Fruit fly (Drosophila melanogaster): ENCODE data around the gene CG15012.

The CG15012 gene

DNA sequence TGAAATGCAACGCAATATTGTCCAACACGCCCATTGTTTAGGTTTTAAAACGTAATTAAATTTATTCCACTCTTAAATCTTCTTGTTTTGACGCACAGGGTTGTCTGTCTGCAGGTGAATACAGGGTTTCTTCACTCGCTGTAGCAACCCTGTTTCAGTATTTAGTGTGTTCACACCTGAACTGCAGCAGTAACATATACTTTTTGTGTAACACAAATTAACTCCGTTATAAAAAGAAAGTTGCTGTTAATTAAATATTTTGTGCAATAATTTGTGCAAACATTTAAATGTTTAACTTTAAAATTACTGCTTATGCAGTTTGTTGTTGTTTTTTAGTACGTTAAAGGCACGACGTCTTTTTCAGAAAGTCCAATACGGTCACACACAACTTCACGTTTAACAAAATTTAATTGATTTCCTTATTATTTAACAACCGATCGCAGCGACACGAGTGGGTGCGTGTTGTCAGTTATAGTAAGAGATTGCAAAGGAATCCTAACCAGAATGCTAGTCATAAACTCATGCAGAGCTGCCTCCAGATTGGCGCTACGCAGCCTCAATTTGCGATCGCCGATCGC, at the start of gene CG15012, which contains the start of gene Fdx2:
Gene CG15012 (minus strand): TSS at position 127 of the 578 bp plus-strand sequence.
Gene Fdx2 (plus strand): TSS at position 363 of the 578 bp plus-strand sequence.
- TF ChIP-seq CG8478 (optimal IDR thresholded peaks at IDR 0.05) (no peak), CTCF (optimal IDR thresholded peaks at IDR 0.05) (no peak)

dm6 chr3L:4341078-4341477, 49.0 kb upstream of the CG15012 start:
- TF ChIP-seq CTCF (optimal IDR thresholded peaks at IDR 0.05) (no peak), CG8478 (optimal IDR thresholded peaks at IDR 0.05) (no peak)

dm6 chr3L:4340227-4340626, 48.2 kb upstream of the CG15012 start:
- TF ChIP-seq CG8478 (optimal IDR thresholded peaks at IDR 0.05) (no peak), CTCF (optimal IDR thresholded peaks at IDR 0.05) (no peak)

- TF ChIP-seq CTCF (optimal IDR thresholded peaks at IDR 0.05): no peak
- no peak for TF ChIP-seq CG8478 (optimal IDR thresholded peaks at IDR 0.05)
Measured at dm6 chr3L:4339525-4339924, 47.5 kb upstream of the CG15012 start.

DNA sequence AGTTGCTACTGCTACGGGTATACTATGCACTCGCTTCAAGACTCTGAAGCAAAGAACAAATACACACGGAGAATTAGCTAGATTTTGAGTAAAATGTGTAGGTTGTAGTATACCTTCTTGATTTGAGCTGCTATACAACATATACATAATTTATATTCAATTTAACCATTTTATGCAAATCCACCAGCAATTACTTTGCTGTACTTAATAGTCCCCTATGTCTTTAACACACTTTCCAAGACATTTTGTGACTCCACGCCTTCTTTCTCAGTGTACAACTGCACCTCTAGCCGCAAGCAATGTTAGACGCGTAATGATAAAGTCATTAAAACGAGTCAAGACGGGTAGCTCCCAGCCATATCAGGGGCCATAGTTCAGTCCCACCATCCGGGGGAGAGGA, 44.5 kb upstream of the CG15012 start:
- TF ChIP-seq CTCF (optimal IDR thresholded peaks at IDR 0.05): no peak
- no peak for TF ChIP-seq CG8478 (optimal IDR thresholded peaks at IDR 0.05)

- no peak for TF ChIP-seq CG8478 (optimal IDR thresholded peaks at IDR 0.05)
- TF ChIP-seq CTCF (optimal IDR thresholded peaks at IDR 0.05): no peak
Measured at dm6 chr3L:4328048-4328447, 36.0 kb upstream of the CG15012 start.

dm6 chr3L:4322032-4322617, 30.1 kb upstream of the CG15012 start, which contains the start of gene CG15014:
Gene CG15014 (minus strand): TSS chr3L:4322259.
- TF ChIP-seq CTCF (optimal IDR thresholded peaks at IDR 0.05) (no peak), CG8478 (optimal IDR thresholded peaks at IDR 0.05) (no peak)

DNA sequence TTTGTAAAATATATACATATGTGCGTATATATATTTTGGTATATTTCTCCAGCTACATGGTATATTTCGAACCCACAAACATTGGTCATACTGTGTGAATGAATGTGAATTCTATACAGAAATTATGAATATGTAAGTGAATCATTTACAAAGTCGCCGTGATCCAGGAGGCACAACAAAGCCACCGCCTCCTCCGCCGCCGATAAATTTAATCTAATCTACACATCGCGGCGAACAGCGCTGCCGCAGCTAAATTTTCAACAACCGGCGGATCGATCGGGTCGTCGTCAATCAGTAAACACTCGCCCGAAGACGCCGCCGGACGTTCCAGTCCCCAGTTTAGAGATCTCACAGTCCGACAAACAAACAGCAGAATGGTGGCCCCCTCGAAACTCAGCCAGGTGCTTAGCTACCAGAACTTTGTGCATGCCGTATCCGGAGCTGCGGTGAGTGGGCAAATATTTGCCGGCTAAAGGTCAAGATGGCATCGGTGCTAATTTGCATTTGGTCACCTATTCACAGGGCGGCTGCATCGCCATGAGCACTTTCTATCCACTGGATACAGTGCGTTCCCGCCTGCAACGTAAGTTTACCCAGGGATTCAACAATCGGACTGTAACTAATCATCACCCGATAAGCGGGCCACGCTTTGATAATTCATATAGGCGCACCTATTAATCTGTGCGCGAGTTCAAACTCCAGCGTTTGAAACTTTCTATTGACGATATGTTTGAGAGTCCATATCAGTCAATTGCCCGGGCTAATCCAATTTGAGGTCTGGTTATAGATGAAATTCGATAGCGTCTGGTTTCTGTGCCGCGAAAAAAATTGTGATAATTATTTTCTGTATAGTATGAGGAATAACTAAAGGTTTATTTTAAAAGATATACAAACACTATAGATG, 26.9 kb upstream of the CG15012 start, which contains the start of gene PMP34:
Gene PMP34 (plus strand): TSS at position 79 of the 904 bp plus-strand sequence.
- no peak for TF ChIP-seq CTCF (optimal IDR thresholded peaks at IDR 0.05)

DNA sequence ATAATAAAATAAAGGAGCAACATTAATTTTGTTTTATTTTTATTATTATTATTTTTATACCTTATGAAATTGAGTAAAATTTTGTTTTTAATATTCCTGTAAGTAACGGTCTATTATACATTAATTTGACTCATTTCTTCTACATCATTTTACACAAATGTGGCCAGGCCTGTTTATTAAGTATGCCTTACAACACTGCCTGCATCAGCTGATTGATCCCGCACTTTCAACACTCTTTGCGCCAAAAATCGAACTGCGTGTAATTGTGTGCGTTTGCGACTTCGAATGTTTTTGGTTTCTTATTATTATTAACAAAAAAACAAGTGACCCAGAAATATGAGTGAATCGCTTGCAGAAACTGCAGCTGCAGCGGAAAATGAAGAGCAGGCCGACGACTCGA, 21.3 kb upstream of the CG15012 start, which contains the start of gene Claspin:
Gene Claspin (plus strand): TSS at position 185 of the 400 bp plus-strand sequence.
- TF ChIP-seq CG8478 (optimal IDR thresholded peaks at IDR 0.05): no peak
- peak in 1 of 2 experiments; percentile 14 for TF ChIP-seq CTCF (optimal IDR thresholded peaks at IDR 0.05)

- TF ChIP-seq CTCF (optimal IDR thresholded peaks at IDR 0.05) (no peak), CG8478 (optimal IDR thresholded peaks at IDR 0.05) (no peak)
Measured at dm6 chr3L:4310604-4311003, 18.6 kb upstream of the CG15012 start.

- TF ChIP-seq CG8478 (optimal IDR thresholded peaks at IDR 0.05) (no peak), CTCF (optimal IDR thresholded peaks at IDR 0.05) (no peak)
Measured at dm6 chr3L:4307691-4308383, 15.8 kb upstream of the CG15012 start, which contains the start of gene dyl. Gene dyl (minus strand): TSS chr3L:4307718.

DNA sequence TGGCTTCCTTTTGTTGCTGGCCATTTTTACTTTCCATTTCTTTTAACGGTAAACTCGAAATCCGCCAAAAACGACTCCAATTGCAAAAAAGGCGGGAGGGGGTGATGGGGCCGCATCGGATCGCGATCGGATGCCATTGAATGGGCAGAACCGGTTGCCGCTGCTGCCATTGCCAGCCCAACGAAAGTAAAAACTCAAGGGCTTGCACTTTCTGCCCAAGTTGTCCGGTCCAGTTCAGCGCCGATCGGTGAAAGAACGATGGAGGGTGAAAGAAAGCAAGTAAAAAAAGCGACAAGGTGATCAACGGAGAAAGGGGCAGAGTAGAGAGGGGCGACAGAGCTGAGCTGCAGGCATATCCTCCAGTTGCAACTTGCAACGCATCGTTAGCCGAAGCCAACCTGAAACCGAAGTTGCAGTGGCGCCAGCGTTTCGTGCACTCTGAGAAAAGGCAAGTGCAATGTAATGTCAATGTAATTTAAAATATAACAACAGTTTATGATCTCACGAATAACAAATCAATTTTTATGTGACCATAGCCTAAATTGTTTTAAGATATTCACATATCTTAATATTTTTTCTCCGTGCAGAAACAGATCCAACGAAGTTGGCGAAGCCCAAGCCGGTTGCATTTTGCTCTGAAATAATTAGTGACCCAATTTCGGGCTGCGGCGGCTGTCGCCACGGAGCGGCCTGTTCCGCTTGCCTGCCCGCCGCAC, 12.4 kb upstream of the CG15012 start:
- TF ChIP-seq CG8478 (optimal IDR thresholded peaks at IDR 0.05): no peak
- TF ChIP-seq CTCF (optimal IDR thresholded peaks at IDR 0.05): no peak

DNA sequence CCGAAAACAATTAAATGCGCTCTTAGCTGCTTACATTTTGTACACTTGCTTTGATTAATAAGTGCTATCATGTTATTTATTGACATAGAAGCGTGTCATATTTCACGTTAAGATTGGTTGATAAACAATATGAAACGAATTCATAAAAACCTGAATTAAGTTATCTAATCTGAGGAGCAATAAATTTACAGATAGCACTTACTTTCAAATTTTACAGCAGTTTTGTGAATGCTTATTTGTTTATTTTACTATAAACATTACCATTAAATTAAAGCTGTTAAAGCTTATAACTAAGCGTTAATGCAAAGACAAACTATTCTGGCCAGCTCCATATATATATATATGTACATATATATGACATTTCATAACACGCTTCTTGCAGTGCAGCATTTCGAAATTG, 10.0 kb upstream of the CG15012 start:
- TF ChIP-seq CG8478 (optimal IDR thresholded peaks at IDR 0.05) (no peak), CTCF (optimal IDR thresholded peaks at IDR 0.05) (no peak)

dm6 chr3L:4296760-4297159, 4.7 kb upstream of the CG15012 start:
- TF ChIP-seq CTCF (optimal IDR thresholded peaks at IDR 0.05) (no peak), CG8478 (optimal IDR thresholded peaks at IDR 0.05) (no peak)
